Worm (Caenorhabditis elegans) whole organism, midembryonic: ENCODE results near the gene C02F5.12.

Source experiments
- T22C8.4 ChIP-seq: fragments of 200-800 bp; sonication (Bioruptor generic); IDR thresholded peaks from 2 replicates; pipeline ENCODE4 v1.3.6; 2022; ENCODE audit warnings: missing genetic modification characterization, missing compliant biosample characterization
- cog-1 ChIP-seq: sonication (generic microtip); optimal IDR thresholded peaks from 2 replicates; lab custom pipeline; 2016; ENCODE audit warnings: missing genetic modification characterization, missing compliant biosample characterization
- flt-1 ChIP-seq: fragments of 200-800 bp; sonication (Bioruptor generic); IDR thresholded peaks from 2 replicates; pipeline ENCODE4 v1.3.6; 2022; ENCODE audit warnings: missing genetic modification characterization, missing compliant biosample characterization
- klf-2 ChIP-seq: fragments of 200-800 bp; sonication (Bioruptor generic); conservative IDR thresholded peaks from 2 replicates; pipeline ENCODE4 v1.3.6; 2022; ENCODE audit warnings: missing genetic modification reagents, missing genetic modification characterization, missing compliant biosample characterization
- med-1 ChIP-seq: sonication (generic microtip); optimal IDR thresholded peaks from 2 replicates; lab custom pipeline; 2017; ENCODE audit warnings: missing genetic modification characterization, mild to moderate bottlenecking, missing compliant biosample characterization, antibody characterized with exemption, missing genetic modification reagents; ENCODE audit not compliant: insufficient read depth
- tab-1 ChIP-seq: fragments of 200-800 bp; sonication (Bioruptor generic); IDR thresholded peaks from 2 replicates; pipeline ENCODE4 v1.3.6; 2022; ENCODE audit warnings: missing genetic modification characterization, missing compliant biosample characterization
- ztf-23 ChIP-seq: fragments of 200-800 bp; sonication (Bioruptor generic); IDR thresholded peaks from 2 replicates; pipeline ENCODE4 v1.3.6; 2022; ENCODE audit warnings: missing genetic modification reagents, missing genetic modification characterization, missing compliant biosample characterization

DNA sequence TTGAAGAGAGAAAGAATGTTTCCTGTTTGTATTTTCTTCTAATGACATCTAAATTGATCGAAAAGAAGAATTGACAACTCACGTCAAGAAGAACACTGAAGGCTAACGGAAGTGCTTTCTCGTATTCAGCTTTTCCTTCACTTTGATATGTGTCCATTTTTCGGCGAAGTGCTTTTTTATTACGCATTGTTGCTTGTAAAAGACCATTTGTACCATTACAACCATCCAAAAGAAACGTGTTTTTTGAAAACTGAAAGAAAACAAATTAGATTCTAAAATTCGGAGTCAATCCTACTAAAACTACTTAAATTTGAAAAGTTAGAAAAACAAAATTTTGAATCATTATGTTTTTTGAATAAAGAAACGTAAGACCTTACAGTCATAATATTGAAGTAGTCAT is 43.8 kb downstream of the C02F5.12 start:
- TF ChIP-seq flt-1 (GFP tag; lab: Robert Waterston, UW) (no peak), cog-1 (tag; lab: Kevin White, UChicago) (no peak), ztf-23 (no peak), T22C8.4 (GFP tag; lab: Robert Waterston, UW) (no peak), klf-2 (GFP tag; lab: Robert Waterston, UW) (no peak), tab-1 (no peak), med-1 (GFP tag; lab: Kevin White, UChicago) (no peak)
